Worm (Caenorhabditis elegans): ENCODE results near the gene F01G10.5.

- no peak for TF ChIP-seq nhr-77 (tag; optimal IDR thresholded peaks at IDR 0.05)
- no peak for TF ChIP-seq aha-1 (tag; optimal IDR thresholded peaks at IDR 0.05)
- TF ChIP-seq ama-1 (optimal IDR thresholded peaks at IDR 0.05): no peak
- no peak for TF ChIP-seq tbx-2 (tag; optimal IDR thresholded peaks at IDR 0.05)
- TF ChIP-seq mdl-1 (tag; optimal IDR thresholded peaks at IDR 0.05): no peak
- no peak for TF ChIP-seq elt-2 (tag; optimal IDR thresholded peaks at IDR 0.05)
Observed at ce11 chrIV:10216704-10217296, 14.1 kb downstream of the F01G10.5 start.

Measured in whole organism, L1 larva.